In genomic region chrX:6998492-6998852, dm6 we compare ENCODE assay signal across 1 fruit fly cellular context.
TF ChIP-seq lines count a peak whose summit lies in the region.

Gene Inx2 (plus strand): TSS chrX:6998672.

TF ChIP-seq in whole organism, embryonic, 481 proteins besides CTCF, POLR2A, EP300 and RAD21 (continued from another document):
- TF ChIP-seq danr (GFP tag; IDR thresholded peaks at IDR 0.05; lab: Robert Waterston, UW) = no peak
- no peak for TF ChIP-seq hth (optimal IDR thresholded peaks at IDR 0.05; lab: Kevin White, UChicago)
- no peak for TF ChIP-seq bab2 (GFP tag; optimal IDR thresholded peaks at IDR 0.05; lab: Kevin White, UChicago)
- peak; percentile 14 for TF ChIP-seq CG6813 (GFP tag; optimal IDR thresholded peaks at IDR 0.05; lab: Kevin White, UChicago)
- TF ChIP-seq CG7839 (tag; optimal IDR thresholded peaks at IDR 0.05; lab: Kevin White, UChicago) = peak; percentile 10
- peak; percentile 62; the same call in 1 of the 2 replicates for TF ChIP-seq seq (GFP tag; IDR thresholded peaks at IDR 0.05; lab: Robert Waterston, UW)
- no peak for TF ChIP-seq Fer3 (tag; optimal IDR thresholded peaks at IDR 0.05; lab: Kevin White, UChicago)
- peak; percentile 11 for TF ChIP-seq Nf-YB (GFP tag; optimal IDR thresholded peaks at IDR 0.05; lab: Kevin White, UChicago)
- peak; percentile 74 for TF ChIP-seq Aef1 (GFP tag; IDR thresholded peaks at IDR 0.05; lab: Robert Waterston, UW)
- no peak for TF ChIP-seq Oaz (GFP tag; IDR thresholded peaks at IDR 0.05; lab: Robert Waterston, UW)
- peak; percentile 73 for TF ChIP-seq HmgD (GFP tag; optimal IDR thresholded peaks at IDR 0.05; lab: Kevin White, UChicago)
- peak; percentile 63; the same call in 1 of the 2 replicates for TF ChIP-seq Bgb (GFP tag; IDR thresholded peaks at IDR 0.05; lab: Robert Waterston, UW; ENCODE audit: partially characterized antibody)
- peak; percentile 34; the same call in 1 of the 2 replicates for TF ChIP-seq Xrp1 (GFP tag; IDR thresholded peaks at IDR 0.05; lab: Robert Waterston, UW)
- TF ChIP-seq btn (GFP tag; optimal IDR thresholded peaks at IDR 0.05; lab: Kevin White, UChicago) = no peak
- peak; percentile 22 for TF ChIP-seq ash1 (GFP tag; optimal IDR thresholded peaks at IDR 0.05; lab: Kevin White, UChicago)
- TF ChIP-seq CG12299 (tag; optimal IDR thresholded peaks at IDR 0.05; lab: Kevin White, UChicago) = no peak
- peak; percentile 74 for TF ChIP-seq HmgZ (tag; optimal IDR thresholded peaks at IDR 0.05; lab: Kevin White, UChicago)
TF ChIP-seq in whole organism, embryonic: peak in this region for 147.
